Fruit fly (Drosophila melanogaster) whole organism, wandering third instar larva: ENCODE data around the gene CG32638.
A peak's percentile ranks its signal among the peaks of the same experiment; 100 is the strongest.
"Not testable (repeated sequence)": the region's sequence is repeated elsewhere in the genome, so short reads cannot be mapped to it uniquely, and the experiment has no call there.

Source experiments
- Abd-B ChIP-seq: fragments of >200 bp; optimal IDR thresholded peaks from 2 replicates; lab custom pipeline; 2017; ENCODE audit warnings: missing biosample characterization, missing genetic modification characterization
- CG32264 ChIP-seq: fragments of 200-800 bp; sonication (Bioruptor generic); optimal IDR thresholded peaks from 2 replicates; lab custom pipeline; 2016; ENCODE audit warnings: missing biosample characterization, missing genetic modification characterization
- CG9705 ChIP-seq: fragments of 200-800 bp; sonication (Bioruptor generic); optimal IDR thresholded peaks from 2 replicates; lab custom pipeline; 2018; ENCODE audit warnings: missing biosample characterization, mild to moderate bottlenecking, missing genetic modification characterization
- CrebA ChIP-seq: fragments of 200-800 bp; sonication (Bioruptor generic); optimal IDR thresholded peaks from 2 replicates; lab custom pipeline; 2016; ENCODE audit warnings: missing biosample characterization, mild to moderate bottlenecking, missing genetic modification characterization, borderline replicate concordance
- Dfd ChIP-seq: fragments of >200 bp; optimal IDR thresholded peaks from 2 replicates; lab custom pipeline; 2017; ENCODE audit warnings: missing biosample characterization, missing genetic modification characterization
- Dif ChIP-seq: fragments of 200-275, 200-300 bp; sonication (Bioruptor generic); optimal IDR thresholded peaks from 2 replicates; lab custom pipeline; 2018; ENCODE audit warnings: missing biosample characterization, missing genetic modification characterization; ENCODE audit not compliant: partially characterized antibody
- GATAd ChIP-seq: sonication (Bioruptor generic); optimal IDR thresholded peaks from 2 replicates; lab custom pipeline; 2016; ENCODE audit warnings: missing biosample characterization, missing genetic modification characterization
- HLH106 ChIP-seq: fragments of 200-800 bp; optimal IDR thresholded peaks from 3 replicates; lab custom pipeline; 2019; ENCODE audit warnings: missing biosample characterization, mild to moderate bottlenecking, missing genetic modification characterization, moderate library complexity
- Hnf4 ChIP-seq: fragments of 200-800 bp; sonication (Bioruptor generic); optimal IDR thresholded peaks from 2 replicates; lab custom pipeline; 2016; ENCODE audit warnings: missing biosample characterization, mild to moderate bottlenecking, missing genetic modification characterization
- Hr78 ChIP-seq: fragments of >200 bp; optimal IDR thresholded peaks from 2 replicates; lab custom pipeline; 2017; ENCODE audit warnings: missing biosample characterization, missing genetic modification characterization
- Hr83 ChIP-seq: fragments of 200-300 bp; sonication (Bioruptor generic); optimal IDR thresholded peaks from 2 replicates; lab custom pipeline; 2016; ENCODE audit warnings: missing biosample characterization, mild to moderate bottlenecking, missing genetic modification characterization, moderate library complexity; ENCODE audit not compliant: poor library complexity, severe bottlenecking
- Jra ChIP-seq: sonication (Bioruptor generic); optimal IDR thresholded peaks from 2 replicates; lab custom pipeline; 2016; ENCODE audit warnings: missing biosample characterization, missing genetic modification characterization
- Mio ChIP-seq: sonication (Bioruptor generic); optimal IDR thresholded peaks from 2 replicates; lab custom pipeline; 2016; ENCODE audit warnings: missing biosample characterization, missing genetic modification characterization
- Myc ChIP-seq: fragments of >200 bp; optimal IDR thresholded peaks from 2 replicates; lab custom pipeline; 2017
- N ChIP-seq: fragments of >200 bp; optimal IDR thresholded peaks from 2 replicates; lab custom pipeline; 2018; ENCODE audit warnings: missing biosample characterization, missing external identifiers, missing genetic modification characterization
- OdsH ChIP-seq: fragments of 200-800 bp; sonication (Bioruptor generic); optimal IDR thresholded peaks from 2 replicates; lab custom pipeline; 2016; ENCODE audit warnings: missing biosample characterization, mild to moderate bottlenecking, missing genetic modification characterization
- Rel ChIP-seq, 2 experiments: fragments of 200-800 bp; sonication (Bioruptor generic) in 1 of 2; optimal IDR thresholded peaks; 2 replicates in 1 of 2; 3 replicates in 1 of 2; lab custom pipeline; 2016 to 2019; ENCODE audit warnings: mild to moderate bottlenecking in 2 of 2, missing biosample characterization in 2 of 2, missing genetic modification characterization in 2 of 2, moderate library complexity in 1 of 2
- Sp1 ChIP-seq: fragments of 200-800 bp; sonication (Bioruptor generic); optimal IDR thresholded peaks from 3 replicates; lab custom pipeline; 2019; ENCODE audit warnings: missing biosample characterization, mild to moderate bottlenecking, missing genetic modification characterization, moderate library complexity
- Vsx2 ChIP-seq: fragments of 200-300, 225-300 bp; sonication (Bioruptor generic); optimal IDR thresholded peaks from 2 replicates; lab custom pipeline; 2018; ENCODE audit warnings: missing biosample characterization, missing genetic modification characterization; ENCODE audit not compliant: partially characterized antibody
- br ChIP-seq: fragments of 200-800 bp; sonication (Bioruptor generic); optimal IDR thresholded peaks from 2 replicates; lab custom pipeline; 2016; ENCODE audit warnings: missing biosample characterization, missing genetic modification characterization
- brk ChIP-seq: fragments of 200-800 bp; sonication (Bioruptor generic); optimal IDR thresholded peaks from 2 replicates; lab custom pipeline; 2016; ENCODE audit warnings: missing biosample characterization, mild to moderate bottlenecking, missing genetic modification characterization
- dl ChIP-seq, 2 experiments: fragments of 175-275, 200-275 bp in 1 of 2; fragments of 200-275 bp in 1 of 2; sonication (Bioruptor generic); optimal IDR thresholded peaks; lab custom pipeline; 2018; ENCODE audit warnings: mild to moderate bottlenecking in 2 of 2, missing biosample characterization in 2 of 2, missing genetic modification characterization in 2 of 2, moderate library complexity in 2 of 2; ENCODE audit not compliant: partially characterized antibody in 2 of 2, insufficient read depth in 1 of 2
- dmrt93B ChIP-seq: fragments of 200-800 bp; sonication (Bioruptor generic); optimal IDR thresholded peaks from 2 replicates; lab custom pipeline; 2018; ENCODE audit warnings: missing biosample characterization, mild to moderate bottlenecking, missing genetic modification characterization
- dsf ChIP-seq: sonication (Bioruptor generic); optimal IDR thresholded peaks from 2 replicates; lab custom pipeline; 2016; ENCODE audit warnings: missing biosample characterization, missing genetic modification characterization, borderline replicate concordance
- ey ChIP-seq: fragments of 200-800 bp; sonication (Bioruptor generic); optimal IDR thresholded peaks from 2 replicates; lab custom pipeline; 2016; ENCODE audit warnings: missing biosample characterization, missing genetic modification characterization
- foxo ChIP-seq, 2 experiments: fragments of 200-800 bp; sonication (Bioruptor generic); optimal IDR thresholded peaks; 2 replicates in 1 of 2; 3 replicates in 1 of 2; lab custom pipeline; 2016 to 2017; ENCODE audit warnings: missing biosample characterization in 2 of 2, missing genetic modification characterization in 2 of 2
- fru ChIP-seq: fragments of 200-800 bp; sonication (Bioruptor generic); optimal IDR thresholded peaks from 3 replicates; lab custom pipeline; 2016; ENCODE audit warnings: missing biosample characterization, mild to moderate bottlenecking, missing genetic modification characterization
- h ChIP-seq: fragments of 200-800 bp; sonication (Bioruptor generic); optimal IDR thresholded peaks from 3 replicates; lab custom pipeline; 2016; ENCODE audit warnings: missing biosample characterization, mild to moderate bottlenecking, missing genetic modification characterization
- jim ChIP-seq: fragments of 175-275, 200-325 bp; sonication (Bioruptor generic); optimal IDR thresholded peaks from 2 replicates; lab custom pipeline; 2016; ENCODE audit warnings: missing biosample characterization, mild to moderate bottlenecking, missing genetic modification characterization
- lola ChIP-seq: fragments of >200 bp; optimal IDR thresholded peaks from 2 replicates; lab custom pipeline; 2017; ENCODE audit warnings: missing biosample characterization, missing genetic modification characterization
- pan ChIP-seq: fragments of >200 bp; optimal IDR thresholded peaks from 2 replicates; lab custom pipeline; 2017
- psq ChIP-seq: fragments of 200-800 bp; sonication (Bioruptor generic); optimal IDR thresholded peaks from 3 replicates; lab custom pipeline; 2017; ENCODE audit warnings: missing biosample characterization, mild to moderate bottlenecking, missing genetic modification characterization, moderate library complexity
- rgr ChIP-seq: fragments of 200-800 bp; sonication (Bioruptor generic); optimal IDR thresholded peaks from 3 replicates; lab custom pipeline; 2016; ENCODE audit warnings: missing biosample characterization, mild to moderate bottlenecking, missing genetic modification characterization
- sage ChIP-seq: fragments of 200-800 bp; sonication (Bioruptor generic); optimal IDR thresholded peaks from 2 replicates; lab custom pipeline; 2016; ENCODE audit warnings: missing biosample characterization, mild to moderate bottlenecking, missing genetic modification characterization
- sv ChIP-seq: fragments of 200-800 bp; sonication (Bioruptor generic); optimal IDR thresholded peaks from 3 replicates; lab custom pipeline; 2016; ENCODE audit warnings: missing biosample characterization, missing genetic modification characterization
- tai ChIP-seq: sonication (Bioruptor generic); optimal IDR thresholded peaks from 2 replicates; lab custom pipeline; 2016; ENCODE audit warnings: missing biosample characterization, missing genetic modification characterization
- usp ChIP-seq: fragments of >200 bp; optimal IDR thresholded peaks from 2 replicates; lab custom pipeline; 2017; ENCODE audit warnings: missing biosample characterization, missing genetic modification characterization
- woc ChIP-seq: sonication (Bioruptor generic); optimal IDR thresholded peaks from 2 replicates; lab custom pipeline; 2016; ENCODE audit warnings: missing biosample characterization, mild to moderate bottlenecking, missing genetic modification characterization

The CG32638 gene

dm6 chrX:13128750-13129152 is at the start of gene CG32638, which contains the start of the genes CG15717 and MFS10:
Gene CG32638 (minus strand): TSS chrX:13128794.
Gene CG15717 (plus strand): TSS chrX:13128952.
Gene MFS10 (plus strand): TSS chrX:13129018.
- TF ChIP-seq Hnf4 (GFP tag; lab: Kevin White, UChicago), result peak; percentile 36
- no peak for TF ChIP-seq HLH106
- no peak for TF ChIP-seq sv (GFP tag; lab: Kevin White, UChicago)
- TF ChIP-seq CrebA (GFP tag; lab: Kevin White, UChicago), result no peak
- peak; percentile 79 for TF ChIP-seq Hr83 (GFP tag; lab: Kevin White, UChicago)
- TF ChIP-seq N, result peak; percentile 4
- TF ChIP-seq dmrt93B (GFP tag; lab: Kevin White, UChicago), result no peak
- TF ChIP-seq Myc (lab: Kevin White, UChicago), result no peak
- no peak for TF ChIP-seq woc (GFP tag; lab: Kevin White, UChicago)
- peak in 1 of 2 experiments; percentile 39 for TF ChIP-seq foxo (GFP tag; optimal IDR thresholded peaks at IDR 0.05; lab: Kevin White, UChicago)
- TF ChIP-seq Dif (GFP tag; lab: Kevin White, UChicago), result peak; percentile 15
- no peak for TF ChIP-seq OdsH (GFP tag; lab: Kevin White, UChicago)
- no peak for TF ChIP-seq lola (GFP tag; lab: Kevin White, UChicago)
- no peak for TF ChIP-seq brk (GFP tag; lab: Kevin White, UChicago)
- TF ChIP-seq fru (GFP tag; lab: Kevin White, UChicago), result peak; percentile 26
- TF ChIP-seq dsf (GFP tag; lab: Kevin White, UChicago), result no peak
- peak; percentile 23 for TF ChIP-seq Jra (GFP tag; lab: Kevin White, UChicago)
- TF ChIP-seq Mio (GFP tag; lab: Kevin White, UChicago), result no peak
- no peak for TF ChIP-seq Vsx2 (GFP tag; lab: Kevin White, UChicago)
- peak; percentile 33 for TF ChIP-seq Sp1 (GFP tag; lab: Kevin White, UChicago)
- no peak for TF ChIP-seq Rel (GFP tag; optimal IDR thresholded peaks at IDR 0.05; lab: Kevin White, UChicago)
- TF ChIP-seq Rel (tag; optimal IDR thresholded peaks at IDR 0.05; lab: Kevin White, UChicago), result peak; percentile 30
- no peak for TF ChIP-seq CG32264
- peak; percentile 61 for TF ChIP-seq h
- no peak for TF ChIP-seq ey (GFP tag; lab: Kevin White, UChicago)
- TF ChIP-seq sage (GFP tag; lab: Kevin White, UChicago), result no peak
- no peak for TF ChIP-seq Abd-B
- TF ChIP-seq dl (GFP tag; optimal IDR thresholded peaks at IDR 0.05; lab: Kevin White, UChicago; ENCODE audit: insufficient read depth in 1 of 2, partially characterized antibody in 2 of 2), result no peak
- peak; percentile 50 for TF ChIP-seq rgr (GFP tag; lab: Kevin White, UChicago)
- TF ChIP-seq tai (GFP tag; lab: Kevin White, UChicago), result no peak
- no peak for TF ChIP-seq Dfd (GFP tag; lab: Kevin White, UChicago)
- TF ChIP-seq psq (GFP tag; lab: Kevin White, UChicago), result peak; percentile 5
- no peak for TF ChIP-seq usp (GFP tag; lab: Kevin White, UChicago)
- TF ChIP-seq GATAd, result no peak
- no peak for TF ChIP-seq CG9705 (GFP tag; lab: Kevin White, UChicago)
- no peak for TF ChIP-seq Hr78 (GFP tag; lab: Kevin White, UChicago)
- peak; percentile 23 for TF ChIP-seq br (GFP tag; lab: Kevin White, UChicago)
- TF ChIP-seq pan (lab: Kevin White, UChicago), result no peak
- no peak for TF ChIP-seq jim (GFP tag; lab: Kevin White, UChicago)

- not testable (repeated sequence) for TF ChIP-seq jim, CrebA, Jra (GFP tag; lab: Kevin White, UChicago)
These were observed 49.1 kb upstream of the CG32638 start, which contains the start of gene CG32640 for dm6 chrX:13177720-13178119. Gene CG32640 (plus strand): TSS chrX:13178005.
